Comparison of ENCODE assay signal across 1 fruit fly cellular context in the genomic region with DNA sequence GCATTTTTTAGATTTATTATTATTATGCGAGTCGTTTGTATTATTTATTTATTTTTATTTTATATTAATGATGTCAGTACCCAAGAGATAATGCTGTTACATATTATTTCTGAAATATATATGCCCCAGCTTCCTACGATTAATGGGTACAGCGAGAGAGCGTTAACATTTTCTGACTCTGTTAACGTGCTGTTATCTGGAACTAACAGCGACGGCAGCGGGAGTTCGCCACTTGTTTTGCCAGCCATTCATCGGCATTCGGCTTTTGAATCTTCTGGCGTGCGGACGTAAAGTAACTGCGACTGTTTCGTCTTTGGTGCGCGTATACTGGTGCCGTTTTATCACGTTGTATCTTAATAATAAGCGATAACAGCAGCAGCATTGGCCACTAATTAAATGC.
TF ChIP-seq lines count a peak whose summit lies in the region.

A gene (plus strand): TSS at position 254 of the 400 bp plus-strand sequence.

TF ChIP-seq in whole organism, embryonic, 481 proteins besides CTCF, POLR2A, EP300 and RAD21 (continued from another document):
- TF ChIP-seq Eip74EF (GFP tag; optimal IDR thresholded peaks at IDR 0.05; lab: Kevin White, UChicago) = peak in 1 of 2 experiments; percentile 68
- no peak for TF ChIP-seq ham (GFP tag; IDR thresholded peaks at IDR 0.05; lab: Robert Waterston, UW)
- peak; percentile 40 for TF ChIP-seq esg (GFP tag; conservative IDR thresholded peaks at IDR 0.05; lab: Robert Waterston, UW)
- peak; percentile 80 for TF ChIP-seq Drgx (GFP tag; IDR thresholded peaks at IDR 0.05; lab: Robert Waterston, UW)
- peak; percentile 85 for TF ChIP-seq CG18599 (GFP tag; optimal IDR thresholded peaks at IDR 0.05; lab: Kevin White, UChicago)
- TF ChIP-seq CG18262 (tag; optimal IDR thresholded peaks at IDR 0.05; lab: Kevin White, UChicago) = peak; percentile 85
- peak; percentile 17 for TF ChIP-seq CG33557 (GFP tag; optimal IDR thresholded peaks at IDR 0.05; lab: Kevin White, UChicago)
- peak; percentile 68 for TF ChIP-seq CG15514 (GFP tag; optimal IDR thresholded peaks at IDR 0.05; lab: Kevin White, UChicago)
- TF ChIP-seq CG10321 (GFP tag; IDR thresholded peaks at IDR 0.05; lab: Robert Waterston, UW) = peak; percentile 26; the same call in 1 of the 2 replicates
- peak; percentile 89 for TF ChIP-seq CG32532 (GFP tag; IDR thresholded peaks at IDR 0.05; lab: Robert Waterston, UW)
- TF ChIP-seq CG10565 (GFP tag; optimal IDR thresholded peaks at IDR 0.05; lab: Kevin White, UChicago) = no peak
- no peak for TF ChIP-seq Dfd (GFP tag; optimal IDR thresholded peaks at IDR 0.05; lab: Kevin White, UChicago)
- TF ChIP-seq CG7987 (GFP tag; optimal IDR thresholded peaks at IDR 0.05; lab: Kevin White, UChicago) = peak; percentile 73
- no peak for TF ChIP-seq pb (GFP tag; optimal IDR thresholded peaks at IDR 0.05; lab: Kevin White, UChicago)
- TF ChIP-seq Dek (tag; optimal IDR thresholded peaks at IDR 0.05; lab: Kevin White, UChicago) = peak; percentile 15
- peak; percentile 33 for TF ChIP-seq CG13624 (GFP tag; optimal IDR thresholded peaks at IDR 0.05; lab: Kevin White, UChicago)
- TF ChIP-seq ap (GFP tag; IDR thresholded peaks at IDR 0.05; lab: Robert Waterston, UW) = 0 out of 2 replicates have a peak, but pooled peaks have one; percentile 22
- peak; percentile 39 for TF ChIP-seq CG13424 (tag; optimal IDR thresholded peaks at IDR 0.05; lab: Kevin White, UChicago)
- peak; percentile 90 for TF ChIP-seq Xrp1 (GFP tag; IDR thresholded peaks at IDR 0.05; lab: Robert Waterston, UW)
- TF ChIP-seq CG3726 (GFP tag; IDR thresholded peaks at IDR 0.05; lab: Robert Waterston, UW) = peak; percentile 66; the same call in 1 of the 3 replicates
- TF ChIP-seq knrl (GFP tag; IDR thresholded peaks at IDR 0.05; lab: Robert Waterston, UW; ENCODE audit: partially characterized antibody) = 0 out of 3 replicates have a peak, but pooled peaks have one; percentile 14
- no peak for TF ChIP-seq pnt (GFP tag; optimal IDR thresholded peaks at IDR 0.05; lab: Kevin White, UChicago)
- peak; percentile 19 for TF ChIP-seq CG12104 (GFP tag; optimal IDR thresholded peaks at IDR 0.05; lab: Kevin White, UChicago)
- TF ChIP-seq Hmr (GFP tag; optimal IDR thresholded peaks at IDR 0.05; lab: Kevin White, UChicago) = peak; percentile 55
- peak; percentile 66 for TF ChIP-seq CG4328 (GFP tag; optimal IDR thresholded peaks at IDR 0.05; lab: Kevin White, UChicago)
- TF ChIP-seq CG14014 (GFP tag; IDR thresholded peaks at IDR 0.05; lab: Robert Waterston, UW) = peak; percentile 38; the same call in 1 of the 2 replicates
- peak; percentile 53 for TF ChIP-seq CG8281 (tag; optimal IDR thresholded peaks at IDR 0.05; lab: Kevin White, UChicago)
- TF ChIP-seq Oaz (GFP tag; IDR thresholded peaks at IDR 0.05; lab: Robert Waterston, UW) = 0 out of 2 replicates have a peak, but pooled peaks have one; percentile 4
- TF ChIP-seq maf-S (GFP tag; optimal IDR thresholded peaks at IDR 0.05; lab: Kevin White, UChicago) = no peak
- no peak for TF ChIP-seq Doc2 (GFP tag; IDR thresholded peaks at IDR 0.05; lab: Robert Waterston, UW)
- TF ChIP-seq tna (GFP tag; IDR thresholded peaks at IDR 0.05; lab: Robert Waterston, UW; ENCODE audit: partially characterized antibody) = no peak; the same call in 1 of the 2 replicates
- TF ChIP-seq CG11504 (tag; optimal IDR thresholded peaks at IDR 0.05; lab: Kevin White, UChicago) = peak; percentile 85
- TF ChIP-seq HLH3B (GFP tag; IDR thresholded peaks at IDR 0.05; lab: Robert Waterston, UW) = peak; percentile 72; the same call in 1 of the 2 replicates
- peak; percentile 75 for TF ChIP-seq nmo (GFP tag; optimal IDR thresholded peaks at IDR 0.05; lab: Kevin White, UChicago)
- peak; percentile 80; the same call in 2 of the 3 replicates for TF ChIP-seq gce (GFP tag; IDR thresholded peaks at IDR 0.05; lab: Robert Waterston, UW)
- TF ChIP-seq ewg (GFP tag; optimal IDR thresholded peaks at IDR 0.05; lab: Kevin White, UChicago) = peak; percentile 19
- peak; percentile 71 for TF ChIP-seq CG11696 (GFP tag; IDR thresholded peaks at IDR 0.05; lab: Robert Waterston, UW)
- TF ChIP-seq B-H1 (GFP tag; IDR thresholded peaks at IDR 0.05; lab: Robert Waterston, UW) = peak; percentile 70; the same call in 1 of the 3 replicates
- peak; percentile 62 for TF ChIP-seq fd3F (GFP tag; optimal IDR thresholded peaks at IDR 0.05; lab: Kevin White, UChicago)
- TF ChIP-seq D (optimal IDR thresholded peaks at IDR 0.05; lab: Kevin White, UChicago) = no peak
- peak; percentile 39 for TF ChIP-seq D (GFP tag; optimal IDR thresholded peaks at IDR 0.05; lab: Kevin White, UChicago)
- TF ChIP-seq E2f2 (GFP tag; IDR thresholded peaks at IDR 0.05; lab: Robert Waterston, UW) = peak; percentile 55; the same call in 1 of the 2 replicates
- TF ChIP-seq Hsf (GFP tag; optimal IDR thresholded peaks at IDR 0.05; lab: Kevin White, UChicago) = no peak
- peak; percentile 71 for TF ChIP-seq grau (tag; optimal IDR thresholded peaks at IDR 0.05; lab: Kevin White, UChicago)
- no peak for TF ChIP-seq cg (GFP tag; optimal IDR thresholded peaks at IDR 0.05; lab: Kevin White, UChicago)
- peak; percentile 69 for TF ChIP-seq CG15601 (tag; optimal IDR thresholded peaks at IDR 0.05; lab: Kevin White, UChicago)
- TF ChIP-seq CG17328 (GFP tag; IDR thresholded peaks at IDR 0.05; lab: Robert Waterston, UW) = peak; percentile 78
- peak; percentile 51; the same call in 1 of the 2 replicates for TF ChIP-seq Taf1 (GFP tag; IDR thresholded peaks at IDR 0.05; lab: Robert Waterston, UW)
- peak; percentile 92 for TF ChIP-seq CG31441 (GFP tag; IDR thresholded peaks at IDR 0.05; lab: Robert Waterston, UW)
- peak; percentile 51 for TF ChIP-seq CG13123 (GFP tag; optimal IDR thresholded peaks at IDR 0.05; lab: Kevin White, UChicago)
- TF ChIP-seq D19B (GFP tag; optimal IDR thresholded peaks at IDR 0.05; lab: Kevin White, UChicago) = peak; percentile 66
- peak; percentile 84 for TF ChIP-seq CG13296 (GFP tag; optimal IDR thresholded peaks at IDR 0.05; lab: Kevin White, UChicago)
- peak; percentile 66 for TF ChIP-seq CG30403 (GFP tag; optimal IDR thresholded peaks at IDR 0.05; lab: Kevin White, UChicago)
- peak; percentile 47; the same call in 1 of the 2 replicates for TF ChIP-seq CG17612 (GFP tag; IDR thresholded peaks at IDR 0.05; lab: Robert Waterston, UW)
- TF ChIP-seq MTF-1 (GFP tag; optimal IDR thresholded peaks at IDR 0.05; lab: Kevin White, UChicago; ENCODE audit: borderline replicate concordance) = peak; percentile 57
- TF ChIP-seq odd (GFP tag; optimal IDR thresholded peaks at IDR 0.05; lab: Kevin White, UChicago) = peak; percentile 51
- peak; percentile 34 for TF ChIP-seq CG10209 (GFP tag; optimal IDR thresholded peaks at IDR 0.05; lab: Kevin White, UChicago)
- peak; percentile 76 for TF ChIP-seq CG12071 (GFP tag; optimal IDR thresholded peaks at IDR 0.05; lab: Kevin White, UChicago)
- peak; percentile 68 for TF ChIP-seq so (GFP tag; IDR thresholded peaks at IDR 0.05; lab: Robert Waterston, UW)
- TF ChIP-seq CG10366 (GFP tag; IDR thresholded peaks at IDR 0.05; lab: Robert Waterston, UW) = peak; percentile 72
- peak; percentile 55 for TF ChIP-seq lilli (GFP tag; optimal IDR thresholded peaks at IDR 0.05; lab: Kevin White, UChicago)
- TF ChIP-seq Xbp1 (GFP tag; optimal IDR thresholded peaks at IDR 0.05; lab: Kevin White, UChicago) = peak; percentile 76
